Worm (Caenorhabditis elegans) whole organism, L3 larva: ENCODE results near the gene oac-58.

ENCODE experiments used
- R02D3.7 ChIP-seq: fragments of 150-350 bp; optimal IDR thresholded peaks from 2 replicates; lab custom pipeline; 2014; ENCODE audit warnings: missing biosample characterization, missing genetic modification characterization
- ZK546.5 ChIP-seq: sonication (generic microtip); optimal IDR thresholded peaks from 2 replicates; lab custom pipeline; 2017; ENCODE audit warnings: missing biosample characterization, missing genetic modification characterization
- aly-2 ChIP-seq: fragments of 150-350 bp; optimal IDR thresholded peaks from 2 replicates; lab custom pipeline; 2014; ENCODE audit warnings: missing biosample characterization, missing genetic modification characterization
- ama-1 ChIP-seq: fragments of 150-350 bp; optimal IDR thresholded peaks from 2 replicates; lab custom pipeline; 2018
- ceh-16 ChIP-seq: sonication (generic microtip); optimal IDR thresholded peaks from 2 replicates; lab custom pipeline; 2017; ENCODE audit warnings: missing biosample characterization, missing genetic modification characterization
- ceh-82 ChIP-seq: fragments of 150-350 bp; optimal IDR thresholded peaks from 2 replicates; lab custom pipeline; 2014; ENCODE audit warnings: missing biosample characterization, missing genetic modification characterization
- ceh-9 ChIP-seq: sonication (generic microtip); optimal IDR thresholded peaks from 2 replicates; lab custom pipeline; 2018; ENCODE audit warnings: missing biosample characterization, missing genetic modification characterization
- daf-12 ChIP-seq: fragments of 150-350 bp; optimal IDR thresholded peaks from 2 replicates; lab custom pipeline; 2014; ENCODE audit warnings: missing biosample characterization, missing genetic modification reagents, missing genetic modification characterization
- egl-27 ChIP-seq: sonication (generic microtip); optimal IDR thresholded peaks from 4 replicates; lab custom pipeline; 2017; ENCODE audit warnings: missing biosample characterization, missing genetic modification reagents, missing genetic modification characterization
- egl-5 ChIP-seq: fragments of 150-350 bp; optimal IDR thresholded peaks from 2 replicates; lab custom pipeline; 2017; ENCODE audit warnings: missing biosample characterization, missing genetic modification reagents, missing genetic modification characterization, inconsistent platforms
- elt-3 ChIP-seq, 3 experiments: fragments of 150-350 bp in 1 of 3; sonication (generic microtip) in 2 of 3; optimal IDR thresholded peaks; 2 replicates in 2 of 3; 4 replicates in 1 of 3; lab custom pipeline; 2014 to 2017; ENCODE audit warnings: missing biosample characterization in 3 of 3, missing genetic modification characterization in 3 of 3
- eor-1 ChIP-seq, 2 experiments: fragments of 150-350 bp; optimal IDR thresholded peaks; 2 replicates each; lab custom pipeline; 2014 to 2018; ENCODE audit warnings: missing biosample characterization in 2 of 2, missing genetic modification characterization in 2 of 2
- fkh-10 ChIP-seq: sonication (generic microtip); optimal IDR thresholded peaks from 2 replicates; lab custom pipeline; 2017; ENCODE audit warnings: missing biosample characterization, missing genetic modification reagents, missing genetic modification characterization
- hmg-11 ChIP-seq: sonication (generic microtip); optimal IDR thresholded peaks from 2 replicates; lab custom pipeline; 2016; ENCODE audit warnings: missing genetic modification characterization, missing compliant biosample characterization
- jun-1 ChIP-seq: fragments of 150-350 bp; optimal IDR thresholded peaks from 2 replicates; lab custom pipeline; 2014; ENCODE audit warnings: missing biosample characterization, missing genetic modification reagents, missing genetic modification characterization
- lin-15B ChIP-seq: fragments of 150-350 bp; optimal IDR thresholded peaks from 2 replicates; lab custom pipeline; 2014; ENCODE audit warnings: missing biosample characterization, missing genetic modification characterization
- lin-39 ChIP-seq: fragments of 150-350 bp; optimal IDR thresholded peaks from 2 replicates; lab custom pipeline; 2018; ENCODE audit warnings: missing biosample characterization, missing genetic modification reagents, missing genetic modification characterization
- lsy-12 ChIP-seq: sonication (generic microtip); optimal IDR thresholded peaks from 2 replicates; lab custom pipeline; 2016; ENCODE audit warnings: mild to moderate bottlenecking, missing genetic modification characterization, missing compliant biosample characterization
- nfya-1 ChIP-seq: sonication (generic microtip); optimal IDR thresholded peaks from 2 replicates; lab custom pipeline; 2017; ENCODE audit warnings: missing genetic modification characterization, mild to moderate bottlenecking, missing compliant biosample characterization, antibody characterized with exemption, moderate library complexity; ENCODE audit not compliant: insufficient read depth
- nhr-11 ChIP-seq: fragments of 150-350 bp; optimal IDR thresholded peaks from 2 replicates; lab custom pipeline; 2014; ENCODE audit warnings: missing biosample characterization, missing genetic modification characterization
- nhr-23 ChIP-seq: fragments of 150-350 bp; optimal IDR thresholded peaks from 2 replicates; lab custom pipeline; 2014; ENCODE audit warnings: missing biosample characterization, missing genetic modification reagents, missing genetic modification characterization
- nhr-237 ChIP-seq: fragments of 150-350 bp; optimal IDR thresholded peaks from 2 replicates; lab custom pipeline; 2014; ENCODE audit warnings: missing biosample characterization, missing genetic modification characterization
- nhr-25 ChIP-seq: sonication (generic microtip); optimal IDR thresholded peaks from 2 replicates; lab custom pipeline; 2017; ENCODE audit warnings: missing biosample characterization, missing genetic modification characterization
- nhr-28 ChIP-seq: fragments of 150-350 bp; optimal IDR thresholded peaks from 2 replicates; lab custom pipeline; 2014; ENCODE audit warnings: missing biosample characterization, missing genetic modification characterization
- nhr-67 ChIP-seq: fragments of 150-350 bp; optimal IDR thresholded peaks from 2 replicates; lab custom pipeline; 2014; ENCODE audit warnings: missing biosample characterization, missing genetic modification characterization
- nhr-77 ChIP-seq: fragments of 150-350 bp; optimal IDR thresholded peaks from 2 replicates; lab custom pipeline; 2014; ENCODE audit warnings: missing biosample characterization, missing genetic modification characterization
- pha-4 ChIP-seq: fragments of 150-350 bp; optimal IDR thresholded peaks from 2 replicates; lab custom pipeline; 2014; ENCODE audit warnings: missing biosample characterization, missing genetic modification reagents, missing genetic modification characterization
- pqm-1 ChIP-seq: fragments of 150-350 bp; optimal IDR thresholded peaks from 2 replicates; lab custom pipeline; 2017; ENCODE audit warnings: missing biosample characterization, missing genetic modification characterization, inconsistent platforms
- sea-2 ChIP-seq: fragments of 150-350 bp; sonication (generic microtip); optimal IDR thresholded peaks from 4 replicates; lab custom pipeline; 2014; ENCODE audit warnings: missing biosample characterization, missing genetic modification reagents, missing genetic modification characterization
- skn-1 ChIP-seq: fragments of 150-350 bp; optimal IDR thresholded peaks from 2 replicates; lab custom pipeline; 2014; ENCODE audit warnings: missing biosample characterization, missing genetic modification characterization
- snpc-4 ChIP-seq: fragments of 150-350 bp; optimal IDR thresholded peaks from 2 replicates; lab custom pipeline; 2014; ENCODE audit warnings: missing biosample characterization, missing genetic modification characterization
- tbx-2 ChIP-seq: sonication (generic microtip); optimal IDR thresholded peaks from 2 replicates; lab custom pipeline; 2016; ENCODE audit warnings: mild to moderate bottlenecking, missing genetic modification characterization, missing compliant biosample characterization
- zag-1 ChIP-seq: fragments of 150-350 bp; optimal IDR thresholded peaks from 2 replicates; lab custom pipeline; 2014; ENCODE audit warnings: missing biosample characterization, missing genetic modification characterization
- ztf-4 ChIP-seq: fragments of 150-350 bp; optimal IDR thresholded peaks from 2 replicates; lab custom pipeline; 2014; ENCODE audit warnings: missing biosample characterization, missing genetic modification characterization

The oac-58 gene

ce11 chrIV:12268272-12269045 lies 43.0 kb downstream of the oac-58 start, which contains the start of the genes ppm-1.H and rpl-34:
ppm-1.H (minus strand) TSS chrIV:12268322.
rpl-34 (plus strand) TSS chrIV:12268995.
- TF ChIP-seq nhr-25 (tag; lab: Kevin White, UChicago) (peak; percentile 37), nhr-11 (no peak), nhr-67 (no peak), daf-12 (no peak), hmg-11 (tag; lab: Kevin White, UChicago) (peak; percentile 31), nhr-237 (no peak), snpc-4 (tag; lab: Kevin White, UChicago) (no peak), lin-15B (peak; percentile 82), lsy-12 (tag; lab: Kevin White, UChicago) (no peak), nhr-23 (tag; lab: Kevin White, UChicago) (peak; percentile 27), ceh-82 (no peak), fkh-10 (GFP tag; lab: Kevin White, UChicago) (no peak), eor-1 (tag; optimal IDR thresholded peaks at IDR 0.05; lab: Kevin White, UChicago) (no peak), nhr-77 (tag; lab: Kevin White, UChicago) (no peak), skn-1 (tag; lab: Kevin White, UChicago) (peak; percentile 21), R02D3.7 (tag; lab: Kevin White, UChicago) (peak; percentile 88), pha-4 (tag; lab: Kevin White, UChicago) (peak; percentile 88), pqm-1 (tag; lab: Kevin White, UChicago) (peak; percentile 11), egl-5 (tag; lab: Kevin White, UChicago) (peak; percentile 87), jun-1 (no peak), ztf-4 (tag; lab: Kevin White, UChicago) (no peak), nfya-1 (tag; lab: Kevin White, UChicago) (peak; percentile 95), egl-27 (tag; lab: Kevin White, UChicago) (no peak), lin-39 (tag; lab: Kevin White, UChicago) (peak; percentile 85), ceh-9 (tag; lab: Kevin White, UChicago) (no peak), ama-1 (lab: Kevin White, UChicago) (no peak), nhr-28 (no peak)
- TF ChIP-seq, all 47 proteins: peak for 11

- no peak for TF ChIP-seq elt-3 (tag; optimal IDR thresholded peaks at IDR 0.05; lab: Kevin White, UChicago)
- no peak for TF ChIP-seq nhr-28
- no peak for TF ChIP-seq eor-1 (tag; optimal IDR thresholded peaks at IDR 0.05; lab: Kevin White, UChicago)
- TF ChIP-seq ceh-16 (tag; lab: Kevin White, UChicago) = no peak
- no peak for TF ChIP-seq egl-27 (tag; lab: Kevin White, UChicago)
- TF ChIP-seq nhr-25 (tag; lab: Kevin White, UChicago) = no peak
- TF ChIP-seq ceh-9 (tag; lab: Kevin White, UChicago) = no peak
- no peak for TF ChIP-seq egl-5 (tag; lab: Kevin White, UChicago)
- no peak for TF ChIP-seq zag-1 (tag; lab: Kevin White, UChicago)
- TF ChIP-seq sea-2 (GFP tag; lab: Kevin White, UChicago) = no peak
- no peak for TF ChIP-seq pqm-1 (tag; lab: Kevin White, UChicago)
- no peak for TF ChIP-seq ZK546.5 (tag; lab: Kevin White, UChicago)
- no peak for TF ChIP-seq nfya-1 (tag; lab: Kevin White, UChicago)
- no peak for TF ChIP-seq pha-4 (tag; lab: Kevin White, UChicago)
- TF ChIP-seq ztf-4 (tag; lab: Kevin White, UChicago) = no peak
- TF ChIP-seq tbx-2 (tag; lab: Kevin White, UChicago) = no peak
Measured at ce11 chrIV:12265877-12266276, 45.6 kb downstream of the oac-58 start.

ce11 chrIV:12261353-12261752 lies 50.1 kb downstream of the oac-58 start, which contains the start of gene sre-14:
sre-14 (minus strand) TSS chrIV:12261453.
- no peak for TF ChIP-seq nhr-77 (tag; lab: Kevin White, UChicago)
- no peak for TF ChIP-seq sea-2 (GFP tag; lab: Kevin White, UChicago)
- no peak for TF ChIP-seq aly-2 (tag; lab: Kevin White, UChicago)
- TF ChIP-seq tbx-2 (tag; lab: Kevin White, UChicago) = no peak
